Fruit fly (Drosophila melanogaster) whole organism: ENCODE results near the gene wts.

Experiments used
- CG8478 ChIP-seq: fragments of >200 bp; optimal IDR thresholded peaks from 2 replicates; lab custom pipeline; 2018; ENCODE audit warnings: inconsistent platforms
- Dll ChIP-seq: fragments of >200 bp; optimal IDR thresholded peaks from 2 replicates; lab custom pipeline; 2017
- EcR ChIP-seq, 2 experiments: fragments of >200 bp; optimal IDR thresholded peaks; 2 replicates each; lab custom pipeline; 2017; ENCODE audit warnings: missing biosample characterization in 2 of 2, missing genetic modification characterization in 2 of 2, missing genetic modification reagents in 2 of 2
- usp ChIP-seq: fragments of >200 bp; optimal IDR thresholded peaks from 2 replicates; lab custom pipeline; 2017; ENCODE audit warnings: missing biosample characterization, missing genetic modification characterization, mixed read lengths

dm6 chr3R:30817246-30817645 is 10.8 kb upstream of the wts start:
- no peak for TF ChIP-seq Dll (lab: Kevin White, UChicago)
- no peak for TF ChIP-seq EcR (GFP tag; optimal IDR thresholded peaks at IDR 0.05; lab: Kevin White, UChicago)
- no peak for TF ChIP-seq usp (GFP tag; lab: Kevin White, UChicago)
- TF ChIP-seq CG8478 (lab: Kevin White, UChicago) = no peak
